Worm (Caenorhabditis elegans): ENCODE measurements around the gene prp-40.

The prp-40 gene

DNA sequence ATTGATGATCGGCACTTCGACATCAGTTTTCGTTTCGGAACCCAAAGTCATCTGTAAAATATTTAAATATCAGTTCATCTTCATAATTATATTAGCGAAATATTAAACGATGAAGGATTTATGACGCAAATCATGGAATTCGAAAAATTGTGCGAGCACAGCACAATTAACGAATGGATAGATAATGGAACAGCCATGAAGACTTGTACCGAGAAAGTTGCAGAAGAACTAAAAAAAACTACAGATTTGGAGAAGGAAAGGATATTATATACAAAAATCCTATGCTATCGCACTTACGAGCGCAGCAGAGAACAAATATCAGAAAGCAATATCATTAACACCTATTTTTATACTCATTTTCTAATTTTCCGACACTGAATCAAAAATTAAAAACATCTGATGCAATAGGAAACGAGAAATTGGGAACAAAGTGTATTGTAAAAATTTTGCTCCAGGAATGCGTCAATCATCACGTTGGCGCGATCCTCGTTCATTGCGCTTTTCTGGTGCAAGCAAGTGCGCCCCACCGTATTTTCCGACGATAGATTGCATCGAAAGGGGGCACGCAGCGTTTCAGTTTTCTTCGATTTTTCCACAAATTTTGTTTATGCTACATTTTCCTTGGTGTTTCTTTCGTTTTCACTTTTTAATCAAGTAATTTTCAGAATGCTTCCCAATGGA, at the start of gene prp-40, which contains the start of gene clu-1:
Gene prp-40, plus strand, starts transcription at position 666 of the 681 bp plus-strand sequence.
Gene clu-1, minus strand, starts transcription at position 51 of the 681 bp plus-strand sequence.
- TF ChIP-seq ets-4 (GFP tag; optimal IDR thresholded peaks at IDR 0.05) (no peak), dox-1 (GFP tag; IDR thresholded peaks at IDR 0.05) (peak; percentile 94), F39B2.1 (GFP tag; IDR thresholded peaks at IDR 0.05) (no peak), bed-1 (GFP tag; IDR thresholded peaks at IDR 0.05) (no peak), nhr-27 (tag; optimal IDR thresholded peaks at IDR 0.05) (no peak), egl-44 (GFP tag; IDR thresholded peaks at IDR 0.05) (no peak), pbrm-1 (GFP tag; IDR thresholded peaks at IDR 0.05) (peak; percentile 87), ztf-6 (GFP tag; IDR thresholded peaks at IDR 0.05) (no peak), F55B11.4 (tag; optimal IDR thresholded peaks at IDR 0.05; ENCODE audit: borderline replicate concordance, insufficient read depth) (no peak), dpff-1 (tag; optimal IDR thresholded peaks at IDR 0.05) (no peak), dpl-1 (GFP tag; optimal IDR thresholded peaks at IDR 0.05) (peak; percentile 39), cebp-1 (GFP tag; IDR thresholded peaks at IDR 0.05) (no peak), cebp-1 (tag; optimal IDR thresholded peaks at IDR 0.05) (peak; percentile 78), nfya-1 (tag; optimal IDR thresholded peaks at IDR 0.05; ENCODE audit: borderline replicate concordance, insufficient read depth) (no peak), atf-7 (tag; optimal IDR thresholded peaks at IDR 0.05) (peak; percentile 39), lag-1 (GFP tag; IDR thresholded peaks at IDR 0.05) (no peak), lin-54 (GFP tag; optimal IDR thresholded peaks at IDR 0.05) (peak; percentile 78), ccch-3 (GFP tag; optimal IDR thresholded peaks at IDR 0.05) (no peak), rcor-1 (GFP tag; IDR thresholded peaks at IDR 0.05) (peak; percentile 70), ztf-18 (tag; optimal IDR thresholded peaks at IDR 0.05) (peak; percentile 98), gei-17 (GFP tag; optimal IDR thresholded peaks at IDR 0.05) (peak; percentile 37), F10E7.11 (tag; optimal IDR thresholded peaks at IDR 0.05) (no peak), bed-2 (GFP tag; IDR thresholded peaks at IDR 0.05) (no peak), lin-35 (GFP tag; optimal IDR thresholded peaks at IDR 0.05) (peak in 2 of 3 experiments; percentile 28 to 83), lin-40 (tag; optimal IDR thresholded peaks at IDR 0.05) (peak; percentile 85), nhr-179 (tag; optimal IDR thresholded peaks at IDR 0.05) (no peak), B0035.1 (tag; optimal IDR thresholded peaks at IDR 0.05) (no peak), athp-1 (tag; optimal IDR thresholded peaks at IDR 0.05) (peak; percentile 5), attf-3 (GFP tag; conservative IDR thresholded peaks at IDR 0.05) (peak; percentile 56; the same call in 1 of the 2 replicates), F23B12.7 (tag; optimal IDR thresholded peaks at IDR 0.05; ENCODE audit: insufficient read depth) (peak; percentile 90), T26A5.8 (tag; optimal IDR thresholded peaks at IDR 0.05) (no peak), die-1 (tag; optimal IDR thresholded peaks at IDR 0.05) (no peak), snpc-3.4 (tag; optimal IDR thresholded peaks at IDR 0.05) (no peak), ceh-91 (GFP tag; IDR thresholded peaks at IDR 0.05) (peak; percentile 67), ceh-79 (tag; optimal IDR thresholded peaks at IDR 0.05) (no peak), xnd-1 (tag; optimal IDR thresholded peaks at IDR 0.05) (peak; percentile 24), zfh-2 (GFP tag; conservative IDR thresholded peaks at IDR 0.05) (no peak; the same call in 1 of the 2 replicates), Y79H2A.3 (GFP tag; conservative IDR thresholded peaks at IDR 0.05) (no peak), Y56A3A.18 (GFP tag; IDR thresholded peaks at IDR 0.05) (no peak), ztf-3 (GFP tag; optimal IDR thresholded peaks at IDR 0.05) (no peak), B0261.1 (tag; optimal IDR thresholded peaks at IDR 0.05) (no peak), let-607 (tag; optimal IDR thresholded peaks at IDR 0.05) (peak in 1 of 2 experiments; percentile 54), F57C9.4 (tag; optimal IDR thresholded peaks at IDR 0.05) (no peak), ceh-40 (GFP tag; IDR thresholded peaks at IDR 0.05) (no peak), repo-1 (tag; optimal IDR thresholded peaks at IDR 0.05) (peak; percentile 44), nfyb-1 (GFP tag; IDR thresholded peaks at IDR 0.05) (peak; percentile 88), rpc-1 (optimal IDR thresholded peaks at IDR 0.05) (no peak), rpc-1 (tag; optimal IDR thresholded peaks at IDR 0.05) (no peak)

Data from whole organism, young adult.